Worm (Caenorhabditis elegans): ENCODE measurements around the gene otub-3.

The otub-3 gene

ce11 chrIV:8728122-8728521 lies at the start of gene otub-3:
Gene otub-3, plus strand, starts transcription at chrIV:8728177.
- no peak for TF ChIP-seq tbx-7 (tag; optimal IDR thresholded peaks at IDR 0.05)
- no peak for TF ChIP-seq hlh-15 (tag; optimal IDR thresholded peaks at IDR 0.05)
- no peak for TF ChIP-seq ceh-9 (tag; optimal IDR thresholded peaks at IDR 0.05)
- TF ChIP-seq fkh-10 (GFP tag; optimal IDR thresholded peaks at IDR 0.05), result no peak
- TF ChIP-seq unc-3 (GFP tag; conservative IDR thresholded peaks at IDR 0.05), result no peak
- no peak for TF ChIP-seq unc-3 (tag; optimal IDR thresholded peaks at IDR 0.05)
- no peak for TF ChIP-seq ceh-34 (tag; optimal IDR thresholded peaks at IDR 0.05)
- TF ChIP-seq sox-4 (tag; optimal IDR thresholded peaks at IDR 0.05), result no peak
- TF ChIP-seq ceh-18 (tag; optimal IDR thresholded peaks at IDR 0.05), result no peak
- no peak for TF ChIP-seq pax-1 (tag; optimal IDR thresholded peaks at IDR 0.05)
- no peak for TF ChIP-seq K09A11.1 (tag; optimal IDR thresholded peaks at IDR 0.05; ENCODE audit: insufficient read depth)
- no peak for TF ChIP-seq ztf-16 (tag; optimal IDR thresholded peaks at IDR 0.05)
- no peak for TF ChIP-seq dve-1 (tag; optimal IDR thresholded peaks at IDR 0.05)
- no peak for TF ChIP-seq sdc-2 (tag; optimal IDR thresholded peaks at IDR 0.05)
- no peak for TF ChIP-seq ceh-22 (tag; optimal IDR thresholded peaks at IDR 0.05)
- TF ChIP-seq madf-2 (tag; optimal IDR thresholded peaks at IDR 0.05), result no peak

ce11 chrIV:8679225-8679624 lies 48.8 kb upstream of the otub-3 start, which contains the start of gene nlp-60:
Gene nlp-60, minus strand, starts transcription at chrIV:8679325.
- TF ChIP-seq dmd-4 (tag; optimal IDR thresholded peaks at IDR 0.05; ENCODE audit: borderline replicate concordance), result no peak
- no peak for TF ChIP-seq ceh-9 (tag; optimal IDR thresholded peaks at IDR 0.05)
- TF ChIP-seq ama-1 (optimal IDR thresholded peaks at IDR 0.05), result no peak

- TF ChIP-seq elt-4 (tag; optimal IDR thresholded peaks at IDR 0.05) (no peak), C38D4.7 (GFP tag; optimal IDR thresholded peaks at IDR 0.05) (no peak), ceh-31 (tag; optimal IDR thresholded peaks at IDR 0.05) (no peak), ceh-14 (tag; optimal IDR thresholded peaks at IDR 0.05) (no peak), ceh-22 (tag; optimal IDR thresholded peaks at IDR 0.05) (no peak), C08G9.2 (tag; optimal IDR thresholded peaks at IDR 0.05) (no peak), rnt-1 (tag; optimal IDR thresholded peaks at IDR 0.05) (no peak), ztf-16 (tag; optimal IDR thresholded peaks at IDR 0.05) (no peak), hlh-8 (tag; optimal IDR thresholded peaks at IDR 0.05) (no peak), ceh-19 (GFP tag; optimal IDR thresholded peaks at IDR 0.05) (no peak), hlh-15 (tag; optimal IDR thresholded peaks at IDR 0.05) (no peak), ceh-9 (tag; optimal IDR thresholded peaks at IDR 0.05) (no peak), hlh-13 (GFP tag; optimal IDR thresholded peaks at IDR 0.05) (no peak), T23F11.4 (GFP tag; optimal IDR thresholded peaks at IDR 0.05) (no peak), odd-2 (tag; optimal IDR thresholded peaks at IDR 0.05) (no peak), lim-6 (tag; optimal IDR thresholded peaks at IDR 0.05) (no peak), eyg-1 (tag; optimal IDR thresholded peaks at IDR 0.05) (no peak), pax-1 (tag; optimal IDR thresholded peaks at IDR 0.05) (no peak), unc-86 (tag; optimal IDR thresholded peaks at IDR 0.05) (no peak), nhr-232 (tag; optimal IDR thresholded peaks at IDR 0.05) (no peak)
Measured at ce11 chrIV:8686510-8686909, 41.5 kb upstream of the otub-3 start, which contains the start of gene pole-2. Gene pole-2, minus strand, starts transcription at chrIV:8686610.

ce11 chrIV:8686966-8687365 lies 41.0 kb upstream of the otub-3 start:
- no peak for TF ChIP-seq ceh-2 (tag; optimal IDR thresholded peaks at IDR 0.05)
- TF ChIP-seq ahr-1 (tag; optimal IDR thresholded peaks at IDR 0.05), result no peak
- TF ChIP-seq unc-42 (tag; optimal IDR thresholded peaks at IDR 0.05), result no peak
- no peak for TF ChIP-seq K02D7.2 (tag; optimal IDR thresholded peaks at IDR 0.05)
- TF ChIP-seq fkh-10 (GFP tag; optimal IDR thresholded peaks at IDR 0.05), result no peak
- TF ChIP-seq sox-2 (GFP tag; IDR thresholded peaks at IDR 0.05), result no peak
- TF ChIP-seq odd-2 (tag; optimal IDR thresholded peaks at IDR 0.05), result no peak
- TF ChIP-seq fkh-6 (tag; optimal IDR thresholded peaks at IDR 0.05), result no peak
- TF ChIP-seq hlh-15 (tag; optimal IDR thresholded peaks at IDR 0.05), result no peak
- TF ChIP-seq pag-3 (tag; optimal IDR thresholded peaks at IDR 0.05; ENCODE audit: borderline replicate concordance), result no peak
- no peak for TF ChIP-seq elt-4 (tag; optimal IDR thresholded peaks at IDR 0.05)
- no peak for TF ChIP-seq ceh-6 (GFP tag; optimal IDR thresholded peaks at IDR 0.05)
- no peak for TF ChIP-seq rnt-1 (tag; optimal IDR thresholded peaks at IDR 0.05)
